Fruit fly (Drosophila melanogaster): ENCODE measurements around the gene CG46310.

dm6 chr3R:23211745-23212254, 38.1 kb downstream of the CG46310 start:
- TF ChIP-seq CG8478 (optimal IDR thresholded peaks at IDR 0.05) (no peak), CTCF (optimal IDR thresholded peaks at IDR 0.05) (no peak)

Data from S2 (cell line).